Fruit fly (Drosophila melanogaster) whole organism, embryonic: Measurements from ENCODE around the gene VhaM9.7-c.
A peak's percentile ranks its signal among the peaks of the same experiment; 100 is the strongest.

Experiments used
- ATbp ChIP-seq: fragments of 200-800 bp; sonication (Bioruptor generic); optimal IDR thresholded peaks from 2 replicates; lab custom pipeline; 2017; ENCODE audit warnings: missing biosample characterization, mild to moderate bottlenecking, missing genetic modification characterization, missing genetic modification reagents
- Blimp-1 ChIP-seq: fragments of 200-800 bp; sonication (Bioruptor generic); optimal IDR thresholded peaks from 3 replicates; lab custom pipeline; 2018; ENCODE audit warnings: missing biosample characterization, missing genetic modification characterization, mild to moderate bottlenecking, moderate library complexity, missing genetic modification reagents
- CG10267 ChIP-seq: fragments of 200-800 bp; sonication (Bioruptor generic); optimal IDR thresholded peaks from 2 replicates; lab custom pipeline; 2018; ENCODE audit warnings: missing biosample characterization, mild to moderate bottlenecking, missing genetic modification characterization, moderate library complexity
- CG12155 ChIP-seq: fragments of 200-800 bp; sonication (Bioruptor generic); optimal IDR thresholded peaks from 3 replicates; lab custom pipeline; 2016; ENCODE audit warnings: missing biosample characterization, missing genetic modification characterization
- CG12299 ChIP-seq: fragments of 200-800 bp; sonication (Bioruptor generic); optimal IDR thresholded peaks from 2 replicates; lab custom pipeline; 2018; ENCODE audit warnings: missing biosample characterization, mild to moderate bottlenecking, missing genetic modification characterization
- CG12769 ChIP-seq: fragments of 200-800 bp; sonication (Bioruptor generic); optimal IDR thresholded peaks from 2 replicates; lab custom pipeline; 2019; ENCODE audit warnings: missing biosample characterization, mild to moderate bottlenecking, missing genetic modification characterization, moderate library complexity
- CG13287 ChIP-seq: fragments of 200-800 bp; sonication (Bioruptor generic); IDR thresholded peaks from 2 replicates; pipeline ENCODE4 v1.3.6; 2022; ENCODE audit warnings: missing biosample characterization, missing genetic modification characterization; ENCODE audit not compliant: partially characterized antibody
- CG13624 ChIP-seq: fragments of 200-800 bp; sonication (Bioruptor generic); optimal IDR thresholded peaks from 2 replicates; lab custom pipeline; 2016; ENCODE audit warnings: missing biosample characterization, missing genetic modification characterization
- CG2129 ChIP-seq: fragments of 200-800 bp; sonication (Bioruptor generic); IDR thresholded peaks from 2 replicates; pipeline ENCODE4 v1.3.6; 2022; ENCODE audit warnings: missing biosample characterization, missing genetic modification characterization; ENCODE audit not compliant: partially characterized antibody
- CG2712 ChIP-seq: fragments of 200-800 bp; optimal IDR thresholded peaks from 3 replicates; lab custom pipeline; 2019; ENCODE audit warnings: missing biosample characterization, mild to moderate bottlenecking, missing genetic modification characterization, moderate library complexity
- CG30020 ChIP-seq: fragments of 200-800 bp; optimal IDR thresholded peaks from 2 replicates; lab custom pipeline; 2019; ENCODE audit warnings: missing biosample characterization, mild to moderate bottlenecking, missing genetic modification characterization, moderate library complexity
- CG34376 ChIP-seq: fragments of 200-800 bp; sonication (Bioruptor generic); optimal IDR thresholded peaks from 2 replicates; lab custom pipeline; 2018; ENCODE audit warnings: missing biosample characterization, mild to moderate bottlenecking, missing genetic modification characterization
- CG3726 ChIP-seq: fragments of 200-800 bp; sonication (Bioruptor generic); IDR thresholded peaks from 3 replicates; pipeline ENCODE4, ENCODE4 v1.3.6; 2022; ENCODE audit warnings: missing biosample characterization, missing genetic modification characterization
- CG4424 ChIP-seq: fragments of 200-800 bp; sonication (Bioruptor generic); optimal IDR thresholded peaks from 3 replicates; lab custom pipeline; 2016; ENCODE audit warnings: missing biosample characterization, missing genetic modification characterization
- CG7963 ChIP-seq: fragments of 200-800 bp; sonication (Bioruptor generic); IDR thresholded peaks from 3 replicates; pipeline ENCODE4 v1.3.6; 2022; ENCODE audit warnings: missing biosample characterization, missing genetic modification characterization; ENCODE audit not compliant: partially characterized antibody
- CG8359 ChIP-seq: fragments of 200-800 bp; sonication (Bioruptor generic); optimal IDR thresholded peaks from 2 replicates; lab custom pipeline; 2017; ENCODE audit warnings: missing biosample characterization, mild to moderate bottlenecking, missing genetic modification characterization, borderline replicate concordance
- CG9817 ChIP-seq: fragments of 200-800 bp; sonication (Bioruptor generic); optimal IDR thresholded peaks from 2 replicates; lab custom pipeline; 2018; ENCODE audit warnings: missing biosample characterization, mild to moderate bottlenecking, missing genetic modification characterization, moderate library complexity
- CG9876 ChIP-seq: fragments of 200-800 bp; sonication (Bioruptor generic); optimal IDR thresholded peaks from 2 replicates; lab custom pipeline; 2016; ENCODE audit warnings: missing biosample characterization, missing genetic modification characterization
- Camta ChIP-seq: fragments of 200-800 bp; sonication (Bioruptor generic); optimal IDR thresholded peaks from 2 replicates; lab custom pipeline; 2016; ENCODE audit warnings: missing biosample characterization, missing genetic modification characterization
- CoRest ChIP-seq: fragments of 200-800 bp; sonication (Bioruptor generic); optimal IDR thresholded peaks from 3 replicates; lab custom pipeline; 2018; ENCODE audit warnings: missing biosample characterization, mild to moderate bottlenecking, missing genetic modification characterization, moderate library complexity
- Dll ChIP-seq: fragments of 200-800 bp; sonication (Bioruptor generic); IDR thresholded peaks from 4 replicates; pipeline ENCODE4 v1.3.6; 2022; ENCODE audit warnings: missing biosample characterization, missing genetic modification characterization; ENCODE audit not compliant: partially characterized antibody
- GATAe ChIP-seq: fragments of 200-800 bp; sonication (Bioruptor generic); conservative IDR thresholded peaks from 2 replicates; pipeline ENCODE4 v1.3.6; 2022; ENCODE audit warnings: missing biosample characterization, missing genetic modification characterization
- Hr78 ChIP-seq, 2 experiments: fragments of 200-800 bp in 1 of 2; fragments of >200 bp in 1 of 2; sonication (Bioruptor generic) in 1 of 2; optimal IDR thresholded peaks; 2 replicates each; lab custom pipeline; 2017 to 2019; ENCODE audit warnings: missing biosample characterization in 2 of 2, missing genetic modification characterization in 2 of 2, mild to moderate bottlenecking in 1 of 2, moderate library complexity in 1 of 2
- Med ChIP-seq: fragments of 200-800 bp; sonication (Bioruptor generic); peaks from one replicate; lab custom pipeline; 2016; ENCODE audit warnings: missing biosample characterization, missing genetic modification characterization, mild to moderate bottlenecking, inconsistent platforms, moderate library complexity
- NK7.1 ChIP-seq: fragments of 200-800 bp; sonication (Bioruptor generic); optimal IDR thresholded peaks from 3 replicates; lab custom pipeline; 2016; ENCODE audit warnings: missing biosample characterization, missing genetic modification characterization
- Oli ChIP-seq: fragments of 200-800 bp; sonication (Bioruptor generic); optimal IDR thresholded peaks from 2 replicates; lab custom pipeline; 2018; ENCODE audit warnings: missing biosample characterization, mild to moderate bottlenecking, missing genetic modification characterization, moderate library complexity
- Pdp1 ChIP-seq, 2 experiments: fragments of 200-800 bp; sonication (Bioruptor generic); optimal IDR thresholded peaks; 3 replicates each; lab custom pipeline; 2016; ENCODE audit warnings: missing biosample characterization in 2 of 2, missing genetic modification characterization in 2 of 2, mild to moderate bottlenecking in 1 of 2, moderate library complexity in 1 of 2
- Sox102F ChIP-seq: fragments of 200-800 bp; sonication (Bioruptor generic); optimal IDR thresholded peaks from 2 replicates; lab custom pipeline; 2018; ENCODE audit warnings: missing biosample characterization, mild to moderate bottlenecking, missing genetic modification characterization, moderate library complexity
- ash1 ChIP-seq: fragments of 200-800 bp; sonication (Bioruptor generic); optimal IDR thresholded peaks from 2 replicates; lab custom pipeline; 2018; ENCODE audit warnings: missing biosample characterization, mild to moderate bottlenecking, missing genetic modification characterization
- bcd ChIP-seq: fragments of 200-800 bp; sonication (Bioruptor generic); optimal IDR thresholded peaks from 2 replicates; lab custom pipeline; 2017; ENCODE audit warnings: missing biosample characterization, mild to moderate bottlenecking, missing genetic modification characterization
- bigmax ChIP-seq: fragments of 200-800 bp; sonication (Bioruptor generic); optimal IDR thresholded peaks from 2 replicates; lab custom pipeline; 2018; ENCODE audit warnings: missing biosample characterization, mild to moderate bottlenecking, missing genetic modification characterization
- crol ChIP-seq: fragments of 200-800 bp; sonication (Bioruptor generic); IDR thresholded peaks from 2 replicates; pipeline ENCODE4 v1.3.6; 2022; ENCODE audit warnings: missing biosample characterization, missing genetic modification characterization
- cwo ChIP-seq: fragments of 200-800 bp; sonication (Bioruptor generic); optimal IDR thresholded peaks from 3 replicates; lab custom pipeline; 2017; ENCODE audit warnings: missing biosample characterization, missing genetic modification characterization, mild to moderate bottlenecking, moderate library complexity, missing genetic modification reagents
- danr ChIP-seq: fragments of 200-800 bp; sonication (Bioruptor generic); IDR thresholded peaks from 2 replicates; pipeline ENCODE4 v1.3.6; 2022; ENCODE audit warnings: missing biosample characterization, missing genetic modification characterization
- ewg ChIP-seq: fragments of 200-800 bp; sonication (Bioruptor generic); optimal IDR thresholded peaks from 3 replicates; lab custom pipeline; 2017; ENCODE audit warnings: mild to moderate bottlenecking, missing biosample characterization, missing genetic modification reagents, missing genetic modification characterization
- exex ChIP-seq: fragments of 200-800 bp; sonication (Bioruptor generic); optimal IDR thresholded peaks from 4 replicates; lab custom pipeline; 2018; ENCODE audit warnings: missing biosample characterization, mild to moderate bottlenecking, missing genetic modification characterization, moderate library complexity
- grn ChIP-seq: fragments of 200-800 bp; sonication (Bioruptor generic); optimal IDR thresholded peaks from 3 replicates; lab custom pipeline; 2017; ENCODE audit warnings: missing biosample characterization, missing genetic modification characterization
- jigr1 ChIP-seq: fragments of 200-800 bp; sonication (Bioruptor generic); IDR thresholded peaks from 3 replicates; pipeline ENCODE4 v1.3.6; 2022; ENCODE audit warnings: missing biosample characterization, missing genetic modification characterization
- lbe ChIP-seq: fragments of 200-800 bp; sonication (Bioruptor generic); optimal IDR thresholded peaks from 2 replicates; lab custom pipeline; 2016; ENCODE audit warnings: missing biosample characterization, mild to moderate bottlenecking, missing genetic modification characterization
- lov ChIP-seq, 2 experiments: fragments of 200-800 bp in 1 of 2; fragments of >200 bp in 1 of 2; sonication (Bioruptor generic) in 1 of 2; IDR thresholded peaks in 1 of 2; optimal IDR thresholded peaks in 1 of 2; 2 replicates in 1 of 2; 3 replicates in 1 of 2; pipeline versions ENCODE4 v1.3.6 to Lab custom; 2017 to 2022; ENCODE audit warnings: missing biosample characterization in 1 of 2, missing genetic modification characterization in 1 of 2
- mirr ChIP-seq: fragments of 200-800 bp; sonication (Bioruptor generic); optimal IDR thresholded peaks from 3 replicates; lab custom pipeline; 2018; ENCODE audit warnings: missing biosample characterization, mild to moderate bottlenecking, missing genetic modification characterization
- oc ChIP-seq: fragments of 200-800 bp; sonication (Bioruptor generic); optimal IDR thresholded peaks from 2 replicates; lab custom pipeline; 2018; ENCODE audit warnings: missing biosample characterization, mild to moderate bottlenecking, missing genetic modification characterization, moderate library complexity
- pb ChIP-seq: fragments of 200-800 bp; sonication (Bioruptor generic); optimal IDR thresholded peaks from 3 replicates; lab custom pipeline; 2016; ENCODE audit warnings: missing biosample characterization, missing genetic modification characterization
- rib ChIP-seq: fragments of 200-800 bp; sonication (Bioruptor generic); IDR thresholded peaks from 2 replicates; pipeline ENCODE4 v1.3.6; 2022; ENCODE audit warnings: missing biosample characterization, missing genetic modification characterization
- sug ChIP-seq: fragments of 200-800 bp; optimal IDR thresholded peaks from 2 replicates; lab custom pipeline; 2019; ENCODE audit warnings: missing biosample characterization, mild to moderate bottlenecking, missing genetic modification characterization, moderate library complexity
- toy ChIP-seq: fragments of 200-800 bp; sonication (Bioruptor generic); IDR thresholded peaks from 2 replicates; pipeline ENCODE4 v1.3.6; 2022; ENCODE audit warnings: missing biosample characterization, missing genetic modification characterization

VhaM9.7-c gene

dm6 chr3L:4225647-4226470 is 39.2 kb upstream of the VhaM9.7-c start (continued):
- TF ChIP-seq cwo (peak; percentile 63), Med (GFP tag; lab: Kevin White, UChicago) (peak; percentile 70), oc (tag; lab: Kevin White, UChicago) (no peak), CG9876 (GFP tag; lab: Kevin White, UChicago) (no peak), bigmax (GFP tag; lab: Kevin White, UChicago) (no peak), Hr78 (GFP tag; optimal IDR thresholded peaks at IDR 0.05; lab: Kevin White, UChicago) (peak in 1 of 2 experiments; percentile 82), CG9817 (tag; lab: Kevin White, UChicago) (no peak), CG13287 (GFP tag; lab: Robert Waterston, UW) (0 out of 2 replicates have a peak, but pooled peaks have one; percentile 5), sug (tag; lab: Kevin White, UChicago) (peak; percentile 72), CG12155 (GFP tag; lab: Kevin White, UChicago) (no peak), CG12769 (peak; percentile 31), CG2712 (no peak), CG30020 (tag; lab: Kevin White, UChicago) (no peak), crol (GFP tag; lab: Robert Waterston, UW) (peak; percentile 90), Pdp1 (GFP tag; optimal IDR thresholded peaks at IDR 0.05; lab: Kevin White, UChicago) (peak in 1 of 2 experiments; percentile 67)

- TF ChIP-seq CG3726 (GFP tag; lab: Robert Waterston, UW), result no peak
- TF ChIP-seq NK7.1 (GFP tag; lab: Kevin White, UChicago), result no peak
- no peak for TF ChIP-seq CG12299 (tag; lab: Kevin White, UChicago)
- no peak for TF ChIP-seq Oli (tag; lab: Kevin White, UChicago)
- TF ChIP-seq lov (optimal IDR thresholded peaks at IDR 0.05; lab: Kevin White, UChicago), result no peak
- no peak for TF ChIP-seq lov (GFP tag; IDR thresholded peaks at IDR 0.05; lab: Robert Waterston, UW)
- no peak for TF ChIP-seq lbe
- no peak for TF ChIP-seq danr (GFP tag; lab: Robert Waterston, UW)
- peak; percentile 22 for TF ChIP-seq mirr (GFP tag; lab: Kevin White, UChicago)
- TF ChIP-seq CG10267 (tag; lab: Kevin White, UChicago), result no peak
- peak in 1 of 2 experiments; percentile 60 for TF ChIP-seq Pdp1 (GFP tag; optimal IDR thresholded peaks at IDR 0.05; lab: Kevin White, UChicago)
- peak; percentile 70 for TF ChIP-seq grn (GFP tag; lab: Kevin White, UChicago)
- TF ChIP-seq Dll (GFP tag; lab: Robert Waterston, UW), result no peak
- no peak for TF ChIP-seq ewg (GFP tag; lab: Kevin White, UChicago)
- TF ChIP-seq Blimp-1 (GFP tag; lab: Kevin White, UChicago), result no peak
- TF ChIP-seq CG2129 (GFP tag; lab: Robert Waterston, UW), result no peak
- no peak for TF ChIP-seq CG9876 (GFP tag; lab: Kevin White, UChicago)
- TF ChIP-seq ATbp (GFP tag; lab: Kevin White, UChicago), result no peak
- no peak for TF ChIP-seq Camta (GFP tag; lab: Kevin White, UChicago)
- 0 out of 2 replicates have a peak, but pooled peaks have one; percentile 11 for TF ChIP-seq GATAe
- TF ChIP-seq CG7963 (GFP tag; lab: Robert Waterston, UW), result no peak
- TF ChIP-seq CG34376 (GFP tag; lab: Kevin White, UChicago), result peak; percentile 2
- TF ChIP-seq pb (GFP tag; lab: Kevin White, UChicago), result no peak
- TF ChIP-seq ash1, result no peak
- no peak for TF ChIP-seq Sox102F (GFP tag; lab: Kevin White, UChicago)
- no peak for TF ChIP-seq bcd (GFP tag; lab: Kevin White, UChicago)
- TF ChIP-seq CG4424 (GFP tag; lab: Kevin White, UChicago), result no peak
- TF ChIP-seq jigr1 (GFP tag; lab: Robert Waterston, UW), result no peak
- TF ChIP-seq exex (tag; lab: Kevin White, UChicago), result peak; percentile 17
- TF ChIP-seq CG8359 (GFP tag; lab: Kevin White, UChicago), result no peak
- TF ChIP-seq toy (GFP tag; lab: Robert Waterston, UW), result no peak
- TF ChIP-seq CoRest (tag; lab: Kevin White, UChicago), result no peak
- TF ChIP-seq CG13624 (GFP tag; lab: Kevin White, UChicago), result peak; percentile 78
- no peak for TF ChIP-seq rib (GFP tag; lab: Robert Waterston, UW)
These were observed 35.1 kb upstream of the VhaM9.7-c start for dm6 chr3L:4221792-4222191.
